Worm (Caenorhabditis elegans) whole organism, L4 larva: ENCODE data around the gene srz-70.

Experiments used
- F10B5.3 ChIP-seq: sonication (generic microtip); optimal IDR thresholded peaks from 2 replicates; lab custom pipeline; 2016; ENCODE audit warnings: mild to moderate bottlenecking, missing genetic modification characterization, missing compliant biosample characterization
- F49E8.2 ChIP-seq: sonication (generic microtip); optimal IDR thresholded peaks from 2 replicates; lab custom pipeline; 2016; ENCODE audit warnings: missing compliant biosample characterization, mild to moderate bottlenecking, missing genetic modification characterization, borderline replicate concordance
- R02D3.7 ChIP-seq: fragments of 150-350 bp; sonication (generic microtip); optimal IDR thresholded peaks from 3 replicates; lab custom pipeline; 2014; ENCODE audit warnings: missing biosample characterization, missing genetic modification characterization
- T20F7.1 ChIP-seq: fragments of 200-800 bp; sonication (Bioruptor generic); optimal IDR thresholded peaks from 2 replicates; lab custom pipeline; 2018; ENCODE audit warnings: mild to moderate bottlenecking, missing genetic modification characterization, missing compliant biosample characterization
- T26A8.4 ChIP-seq: fragments of 200-800 bp; sonication (Bioruptor generic); IDR thresholded peaks from 2 replicates; pipeline ENCODE4 v1.3.6; 2022; ENCODE audit warnings: missing genetic modification characterization, missing compliant biosample characterization
- aha-1 ChIP-seq: fragments of 150-350 bp; peaks from one replicate; lab custom pipeline; 2014; ENCODE audit warnings: missing biosample characterization, missing genetic modification characterization
- ama-1 ChIP-seq: fragments of 150-350 bp; optimal IDR thresholded peaks from 2 replicates; lab custom pipeline; 2014; ENCODE audit warnings: inconsistent platforms, mixed read lengths
- ceh-28 ChIP-seq: fragments of 150-350 bp; optimal IDR thresholded peaks from 2 replicates; lab custom pipeline; 2014; ENCODE audit warnings: missing biosample characterization, missing genetic modification reagents, missing genetic modification characterization
- ceh-32 ChIP-seq: sonication (generic microtip); optimal IDR thresholded peaks from 2 replicates; lab custom pipeline; 2016; ENCODE audit warnings: mild to moderate bottlenecking, missing genetic modification characterization, missing compliant biosample characterization; ENCODE audit not compliant: poor library complexity
- ces-1 ChIP-seq: fragments of 150-350 bp; sonication (generic microtip); optimal IDR thresholded peaks from 4 replicates; lab custom pipeline; 2014; ENCODE audit warnings: missing biosample characterization, missing genetic modification reagents, missing genetic modification characterization
- ctbp-1 ChIP-seq: fragments of 200-800 bp; sonication (Bioruptor generic); IDR thresholded peaks from 2 replicates; pipeline ENCODE4 v1.3.6; 2022; ENCODE audit warnings: missing genetic modification reagents, missing genetic modification characterization, missing compliant biosample characterization
- dmd-8 ChIP-seq: fragments of 200-800 bp; sonication (Bioruptor generic); IDR thresholded peaks from 2 replicates; pipeline ENCODE4 v1.3.6; 2022; ENCODE audit warnings: missing genetic modification characterization, missing compliant biosample characterization
- duxl-1 ChIP-seq: sonication (generic microtip); optimal IDR thresholded peaks from 2 replicates; lab custom pipeline; 2016; ENCODE audit warnings: mild to moderate bottlenecking, missing genetic modification characterization, moderate library complexity, missing compliant biosample characterization; ENCODE audit not compliant: poor library complexity
- dve-1 ChIP-seq: sonication (generic microtip); optimal IDR thresholded peaks from 2 replicates; lab custom pipeline; 2017; ENCODE audit warnings: antibody characterized with exemption, mild to moderate bottlenecking, missing genetic modification characterization, missing compliant biosample characterization; ENCODE audit not compliant: insufficient read depth
- fkh-10 ChIP-seq: fragments of 150-350 bp; optimal IDR thresholded peaks from 2 replicates; lab custom pipeline; 2014; ENCODE audit warnings: missing biosample characterization, missing genetic modification reagents, missing genetic modification characterization
- gei-8 ChIP-seq: fragments of 200-800 bp; sonication (Bioruptor generic); optimal IDR thresholded peaks from 2 replicates; lab custom pipeline; 2018; ENCODE audit warnings: mild to moderate bottlenecking, missing genetic modification characterization, missing compliant biosample characterization
- hif-1 ChIP-seq, 2 experiments: sonication (generic microtip); optimal IDR thresholded peaks; 2 replicates each; lab custom pipeline; 2016 to 2017; ENCODE audit warnings: missing compliant biosample characterization in 2 of 2, missing genetic modification characterization in 2 of 2, missing genetic modification reagents in 2 of 2, missing genotype in 2 of 2, mild to moderate bottlenecking in 1 of 2
- hlh-30 ChIP-seq: sonication (generic microtip); optimal IDR thresholded peaks from 2 replicates; lab custom pipeline; 2017; ENCODE audit warnings: antibody characterized with exemption, mild to moderate bottlenecking, missing genetic modification characterization, missing compliant biosample characterization; ENCODE audit not compliant: insufficient read depth
- hmg-1.1 ChIP-seq: fragments of 200-800 bp; sonication (Bioruptor generic); IDR thresholded peaks from 2 replicates; pipeline ENCODE4 v1.3.6; 2022; ENCODE audit warnings: missing genetic modification reagents, missing genetic modification characterization, missing compliant biosample characterization
- jun-1 ChIP-seq: fragments of 150-350 bp; optimal IDR thresholded peaks from 2 replicates; lab custom pipeline; 2014; ENCODE audit warnings: missing biosample characterization, missing genetic modification reagents, missing genetic modification characterization
- lim-7 ChIP-seq: fragments of 200-800 bp; sonication (Bioruptor generic); IDR thresholded peaks from 2 replicates; pipeline ENCODE4 v1.3.6; 2022; ENCODE audit warnings: missing genetic modification characterization, missing compliant biosample characterization
- lin-15B ChIP-seq: fragments of 150-350 bp; sonication (generic microtip); optimal IDR thresholded peaks from 3 replicates; lab custom pipeline; 2014; ENCODE audit warnings: missing biosample characterization, missing genetic modification characterization
- lin-38 ChIP-seq: fragments of 200-800 bp; sonication (Bioruptor generic); IDR thresholded peaks from 2 replicates; pipeline ENCODE4 v1.3.6; 2022; ENCODE audit warnings: missing genetic modification reagents, missing genetic modification characterization, missing compliant biosample characterization
- lsy-2 ChIP-seq, 2 experiments: fragments of 150-350 bp in 1 of 2; sonication (generic microtip) in 1 of 2; optimal IDR thresholded peaks; 2 replicates each; lab custom pipeline; 2014 to 2017; ENCODE audit warnings: missing biosample characterization in 2 of 2, missing genetic modification characterization in 2 of 2
- madf-9 ChIP-seq: fragments of 200-800 bp; sonication (Bioruptor generic); conservative IDR thresholded peaks from 2 replicates; pipeline ENCODE4 v1.3.6; 2022; ENCODE audit warnings: missing genetic modification reagents, missing genetic modification characterization, missing compliant biosample characterization
- mdl-1 ChIP-seq, 2 experiments: fragments of 150-350 bp in 1 of 2; sonication (generic microtip) in 1 of 2; optimal IDR thresholded peaks; 2 replicates each; lab custom pipeline; 2014 to 2017; ENCODE audit warnings: missing biosample characterization in 2 of 2, missing genetic modification characterization in 2 of 2
- mxl-2 ChIP-seq: fragments of 200-800 bp; sonication (Bioruptor generic); conservative IDR thresholded peaks from 2 replicates; pipeline ENCODE4 v1.3.6; 2022; ENCODE audit warnings: missing genetic modification reagents, missing genetic modification characterization, missing compliant biosample characterization
- nhr-11 ChIP-seq: fragments of 150-350 bp; optimal IDR thresholded peaks from 2 replicates; lab custom pipeline; 2014; ENCODE audit warnings: missing biosample characterization, missing genetic modification characterization
- nhr-111 ChIP-seq: fragments of 200-800 bp; sonication (Bioruptor generic); optimal IDR thresholded peaks from 2 replicates; lab custom pipeline; 2018; ENCODE audit warnings: mild to moderate bottlenecking, missing genetic modification characterization, missing compliant biosample characterization
- nhr-28 ChIP-seq: fragments of 150-350 bp; optimal IDR thresholded peaks from 2 replicates; lab custom pipeline; 2014; ENCODE audit warnings: missing biosample characterization, missing genetic modification characterization
- nhr-41 ChIP-seq: fragments of 200-800 bp; sonication (Bioruptor generic); IDR thresholded peaks from 2 replicates; pipeline ENCODE4 v1.3.6; 2022; ENCODE audit warnings: missing genetic modification reagents, missing genetic modification characterization, missing compliant biosample characterization
- nhr-76 ChIP-seq: fragments of 150-350 bp; optimal IDR thresholded peaks from 2 replicates; lab custom pipeline; 2014; ENCODE audit warnings: missing biosample characterization, missing genetic modification characterization
- rbr-2 ChIP-seq: sonication (generic microtip); optimal IDR thresholded peaks from 2 replicates; lab custom pipeline; 2016; ENCODE audit warnings: missing genotype, missing genetic modification characterization, missing compliant biosample characterization
- sdz-12 ChIP-seq: fragments of 200-800 bp; sonication (Bioruptor generic); optimal IDR thresholded peaks from 2 replicates; lab custom pipeline; 2018; ENCODE audit warnings: mild to moderate bottlenecking, missing genetic modification characterization, missing compliant biosample characterization
- skn-1 ChIP-seq: fragments of 150-350 bp; optimal IDR thresholded peaks from 2 replicates; lab custom pipeline; 2014; ENCODE audit warnings: missing biosample characterization, missing genetic modification characterization
- spr-3 ChIP-seq: fragments of 200-800 bp; sonication (Bioruptor generic); optimal IDR thresholded peaks from 2 replicates; lab custom pipeline; 2018; ENCODE audit warnings: mild to moderate bottlenecking, missing genetic modification characterization, missing compliant biosample characterization
- tra-1 ChIP-seq: fragments of 200-800 bp; sonication (Bioruptor generic); IDR thresholded peaks from 2 replicates; pipeline ENCODE4 v1.3.6; 2022; ENCODE audit warnings: missing genetic modification reagents, missing genetic modification characterization, missing compliant biosample characterization
- unc-130 ChIP-seq: sonication (generic microtip); optimal IDR thresholded peaks from 2 replicates; lab custom pipeline; 2016; ENCODE audit warnings: missing genetic modification reagents, missing genetic modification characterization, missing compliant biosample characterization
- unc-62 ChIP-seq, 3 experiments: fragments of 150-350 bp in 1 of 3; sonication (generic microtip); optimal IDR thresholded peaks in 2 of 3; peaks in 1 of 3; 1 replicate in 1 of 3; 2 replicates in 2 of 3; lab custom pipeline; 2014 to 2017; ENCODE audit warnings: missing biosample characterization in 3 of 3, missing genetic modification characterization in 3 of 3, missing genetic modification reagents in 3 of 3, missing genotype in 1 of 3
- zfp-2 ChIP-seq: sonication (generic microtip); optimal IDR thresholded peaks from 2 replicates; lab custom pipeline; 2016; ENCODE audit warnings: mild to moderate bottlenecking, missing genetic modification characterization, missing compliant biosample characterization
- zfp-3 ChIP-seq: fragments of 200-800 bp; sonication (Bioruptor generic); conservative IDR thresholded peaks from 2 replicates; pipeline ENCODE4 v1.3.6; 2022; ENCODE audit warnings: missing genetic modification reagents, missing genetic modification characterization, missing compliant biosample characterization
- zip-11 ChIP-seq: fragments of 200-800 bp; sonication (Bioruptor generic); IDR thresholded peaks from 2 replicates; pipeline ENCODE4 v1.3.6; 2022; ENCODE audit warnings: missing genetic modification characterization, missing compliant biosample characterization
- ztf-11 ChIP-seq: fragments of 150-350 bp; optimal IDR thresholded peaks from 2 replicates; lab custom pipeline; 2014; ENCODE audit warnings: missing biosample characterization, missing genetic modification characterization

srz-70 gene

DNA sequence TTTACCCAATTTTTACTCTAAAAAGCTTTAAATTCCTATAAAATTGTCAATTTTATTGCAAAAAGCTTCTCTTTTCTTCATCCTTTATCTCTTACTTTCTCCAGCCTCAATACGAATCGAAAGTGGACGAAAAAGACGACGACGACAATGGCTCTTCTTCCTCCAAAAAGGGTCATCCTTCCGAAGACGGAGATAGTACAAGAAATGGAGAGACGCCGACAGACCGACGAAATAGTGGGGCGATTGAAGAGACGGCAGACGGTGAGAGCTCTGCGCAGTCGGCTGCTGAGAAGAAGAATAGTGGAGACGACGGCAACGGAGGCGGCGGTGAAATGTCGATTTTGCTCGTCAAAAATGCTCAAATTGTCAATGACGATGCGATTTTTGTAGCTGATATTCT, 40.5 kb upstream of the srz-70 start (continued):
- TF ChIP-seq hlh-30 (tag; lab: Kevin White, UChicago) (peak; percentile 11), T26A8.4 (no peak), zfp-3 (GFP tag; lab: Robert Waterston, UW) (no peak), duxl-1 (tag; lab: Kevin White, UChicago) (no peak), lin-38 (GFP tag; lab: Robert Waterston, UW) (no peak), T20F7.1 (GFP tag; lab: Kevin White, UChicago) (no peak), ceh-32 (tag; lab: Kevin White, UChicago) (no peak), dmd-8 (GFP tag; lab: Robert Waterston, UW) (no peak), lin-15B (tag; lab: Kevin White, UChicago) (no peak), mdl-1 (tag; optimal IDR thresholded peaks at IDR 0.05; lab: Kevin White, UChicago) (no peak), lsy-2 (tag; optimal IDR thresholded peaks at IDR 0.05; lab: Kevin White, UChicago) (peak in 1 of 2 experiments; percentile 49), nhr-28 (tag; lab: Kevin White, UChicago) (no peak), rbr-2 (tag; lab: Kevin White, UChicago) (peak; percentile 36), mxl-2 (GFP tag; lab: Robert Waterston, UW) (no peak), ctbp-1 (no peak), fkh-10 (GFP tag; lab: Kevin White, UChicago) (peak; percentile 33), unc-130 (GFP tag; lab: Kevin White, UChicago) (no peak), ces-1 (GFP tag; lab: Kevin White, UChicago) (no peak), tra-1 (GFP tag; lab: Robert Waterston, UW) (no peak), nhr-111 (no peak)
- TF ChIP-seq, all 104 proteins: peak for 12

DNA sequence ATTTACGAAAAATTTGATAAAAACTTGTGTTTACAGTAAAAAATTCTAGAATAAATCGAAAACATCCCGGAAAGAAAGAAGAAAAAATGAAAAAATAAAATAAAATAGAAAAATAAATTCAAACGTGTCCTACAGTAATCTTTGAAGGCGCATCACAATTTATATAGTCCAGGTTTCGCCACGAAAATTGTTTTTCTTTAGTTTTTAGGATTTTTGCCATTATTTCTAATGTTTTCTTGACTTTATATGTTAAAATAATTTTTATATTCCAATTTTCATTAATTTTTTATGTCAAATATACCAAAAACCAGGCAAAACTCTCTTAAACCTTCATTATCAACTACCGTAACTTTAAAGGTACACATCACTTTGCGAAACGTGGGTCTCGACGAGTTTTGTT, 38.8 kb upstream of the srz-70 start:
- TF ChIP-seq lsy-2 (tag; optimal IDR thresholded peaks at IDR 0.05; lab: Kevin White, UChicago) (peak in 1 of 2 experiments; percentile 13), nhr-11 (tag; lab: Kevin White, UChicago) (no peak), F49E8.2 (tag; lab: Kevin White, UChicago) (peak; percentile 3), ama-1 (lab: Kevin White, UChicago) (no peak)

DNA sequence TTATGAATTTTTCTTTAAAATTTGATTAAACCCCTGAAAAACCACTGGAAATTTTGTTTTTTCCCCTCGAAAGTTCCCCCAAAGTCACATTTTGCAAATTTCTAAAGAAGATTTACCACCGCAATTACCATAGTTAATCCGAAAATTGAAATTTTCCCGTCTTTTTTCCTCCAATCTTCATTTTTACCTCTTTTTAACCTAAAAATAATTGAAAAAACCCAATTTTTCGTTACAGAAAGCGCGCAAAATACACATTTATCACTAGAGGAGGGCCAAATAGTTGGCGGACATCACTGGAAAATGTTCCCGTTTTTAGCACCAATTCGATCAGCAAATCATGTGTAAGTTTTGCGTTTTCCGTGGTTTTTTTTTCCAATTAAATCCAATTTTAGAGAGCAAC, 37.8 kb upstream of the srz-70 start, which contains the start of gene unc-33:
TSS of gene unc-33 (plus strand) at position 301 of the 400 bp plus-strand sequence.
- TF ChIP-seq ceh-28 = no peak
- TF ChIP-seq unc-62 (GFP tag; optimal IDR thresholded peaks at IDR 0.05 in 1 of 2; lab: Kevin White, UChicago) = peak in 1 of 2 experiments; percentile 11
- TF ChIP-seq unc-62 (tag; optimal IDR thresholded peaks at IDR 0.05; lab: Kevin White, UChicago) = no peak

- TF ChIP-seq sdz-12 (GFP tag; lab: Kevin White, UChicago) (no peak), hmg-1.1 (GFP tag; lab: Robert Waterston, UW) (peak; percentile 78), gei-8 (GFP tag; lab: Kevin White, UChicago) (no peak), unc-130 (GFP tag; lab: Kevin White, UChicago) (no peak), F10B5.3 (tag; lab: Kevin White, UChicago) (no peak), nhr-111 (no peak), mdl-1 (tag; optimal IDR thresholded peaks at IDR 0.05; lab: Kevin White, UChicago) (peak in 1 of 2 experiments; percentile 13), spr-3 (no peak), aha-1 (peak; percentile 47), skn-1 (no peak), lin-38 (GFP tag; lab: Robert Waterston, UW) (peak; percentile 48; the same call in 1 of the 2 replicates), nhr-76 (tag; lab: Kevin White, UChicago) (no peak), R02D3.7 (tag; lab: Kevin White, UChicago) (no peak), fkh-10 (GFP tag; lab: Kevin White, UChicago) (peak; percentile 28), madf-9 (GFP tag; lab: Robert Waterston, UW) (no peak), lim-7 (0 out of 2 replicates have a peak, but pooled peaks have one; percentile 33), zip-11 (GFP tag; lab: Robert Waterston, UW) (no peak), nhr-41 (no peak), hif-1 (tag; optimal IDR thresholded peaks at IDR 0.05; lab: Kevin White, UChicago) (peak in 1 of 2 experiments; percentile 13), dve-1 (peak; percentile 48), jun-1 (tag; lab: Kevin White, UChicago) (no peak), unc-62 (GFP tag; optimal IDR thresholded peaks at IDR 0.05 in 1 of 2; lab: Kevin White, UChicago) (peak in 1 of 2 experiments; percentile 96), unc-62 (tag; optimal IDR thresholded peaks at IDR 0.05; lab: Kevin White, UChicago) (no peak), zfp-2 (no peak), ztf-11 (tag; lab: Kevin White, UChicago) (no peak)
Measured at ce11 chrIV:3515412-3516046, 36.7 kb upstream of the srz-70 start.
